Fruit fly (Drosophila melanogaster) whole organism, embryonic: ENCODE results near the gene CG34001.

Experiments
- ATbp ChIP-seq: fragments of 200-800 bp; sonication (Bioruptor generic); optimal IDR thresholded peaks from 2 replicates; lab custom pipeline; 2017; ENCODE audit warnings: missing biosample characterization, mild to moderate bottlenecking, missing genetic modification characterization, missing genetic modification reagents
- Atf6 ChIP-seq: fragments of 200-800 bp; sonication (Bioruptor generic); IDR thresholded peaks from 2 replicates; pipeline ENCODE4 v1.3.6; 2022; ENCODE audit warnings: missing biosample characterization, missing genetic modification characterization
- CG12299 ChIP-seq: fragments of 200-800 bp; sonication (Bioruptor generic); optimal IDR thresholded peaks from 2 replicates; lab custom pipeline; 2018; ENCODE audit warnings: missing biosample characterization, mild to moderate bottlenecking, missing genetic modification characterization
- CG13775 ChIP-seq: fragments of 200-800 bp; sonication (Bioruptor generic); optimal IDR thresholded peaks from 3 replicates; lab custom pipeline; 2017; ENCODE audit warnings: missing biosample characterization, mild to moderate bottlenecking, missing genetic modification characterization
- CG14014 ChIP-seq: fragments of 200-800 bp; sonication (Bioruptor generic); IDR thresholded peaks from 2 replicates; pipeline ENCODE4 v1.3.6; 2022; ENCODE audit warnings: missing biosample characterization, missing genetic modification characterization
- CG14667 ChIP-seq: fragments of 200-800 bp; sonication (Bioruptor generic); IDR thresholded peaks from 2 replicates; pipeline ENCODE4 v1.3.6; 2022; ENCODE audit warnings: missing biosample characterization, missing genetic modification characterization
- CG14860 ChIP-seq: fragments of 200-800 bp; sonication (Bioruptor generic); IDR thresholded peaks from 3 replicates; pipeline ENCODE4 v1.3.6; 2022; ENCODE audit warnings: missing biosample characterization, missing genetic modification characterization; ENCODE audit not compliant: partially characterized antibody
- CG14965 ChIP-seq: fragments of 200-800 bp; sonication (Bioruptor generic); optimal IDR thresholded peaks from 2 replicates; lab custom pipeline; 2016; ENCODE audit warnings: missing biosample characterization, missing genetic modification characterization, borderline replicate concordance
- CG15011 ChIP-seq: fragments of 200-800 bp; sonication (Bioruptor generic); optimal IDR thresholded peaks from 3 replicates; lab custom pipeline; 2018; ENCODE audit warnings: missing biosample characterization, mild to moderate bottlenecking, missing genetic modification characterization
- CG17361 ChIP-seq: fragments of 200-800 bp; sonication (Bioruptor generic); IDR thresholded peaks from 3 replicates; pipeline ENCODE4 v1.3.6; 2022; ENCODE audit warnings: missing biosample characterization, missing genetic modification characterization
- CG17829 ChIP-seq: fragments of 200-800 bp; optimal IDR thresholded peaks from 2 replicates; lab custom pipeline; 2019; ENCODE audit warnings: missing biosample characterization, mild to moderate bottlenecking, missing genetic modification characterization, moderate library complexity
- CG32532 ChIP-seq: fragments of 200-800 bp; sonication (Bioruptor generic); IDR thresholded peaks from 2 replicates; pipeline ENCODE4 v1.3.6; 2022; ENCODE audit warnings: missing biosample characterization, missing genetic modification characterization
- CG5953 ChIP-seq: fragments of 200-800 bp; sonication (Bioruptor generic); IDR thresholded peaks from 2 replicates; pipeline ENCODE4 v1.3.6; 2022; ENCODE audit warnings: missing biosample characterization, missing genetic modification characterization
- CG9727 ChIP-seq: fragments of 200-800 bp; sonication (Bioruptor generic); optimal IDR thresholded peaks from 3 replicates; lab custom pipeline; 2017; ENCODE audit warnings: missing biosample characterization, mild to moderate bottlenecking, missing genetic modification characterization
- CG9932 ChIP-seq: fragments of 200-800 bp; sonication (Bioruptor generic); IDR thresholded peaks from 2 replicates; pipeline ENCODE4 v1.3.6; 2022; ENCODE audit warnings: missing biosample characterization, missing genetic modification characterization
- Chrac-16 ChIP-seq: fragments of 200-800 bp; sonication (Bioruptor generic); optimal IDR thresholded peaks from 3 replicates; lab custom pipeline; 2016; ENCODE audit warnings: missing biosample characterization, missing genetic modification characterization
- Dad ChIP-seq: fragments of 200-800 bp; sonication (Bioruptor generic); optimal IDR thresholded peaks from 3 replicates; lab custom pipeline; 2016; ENCODE audit warnings: missing biosample characterization, missing genetic modification characterization
- Dfd ChIP-seq, 2 experiments: fragments of >200 bp; optimal IDR thresholded peaks; 2 replicates each; lab custom pipeline; 2017; ENCODE audit warnings: missing biosample characterization in 2 of 2, missing genetic modification characterization in 2 of 2
- E2f2 ChIP-seq: fragments of 200-800 bp; sonication (Bioruptor generic); IDR thresholded peaks from 2 replicates; pipeline ENCODE4 v1.3.6; 2022; ENCODE audit warnings: missing biosample characterization, missing genetic modification characterization
- H15 ChIP-seq: fragments of 200-800 bp; sonication (Bioruptor generic); IDR thresholded peaks from 3 replicates; pipeline ENCODE4 v1.3.6; 2022; ENCODE audit warnings: missing biosample characterization, missing genetic modification characterization
- HLH54F ChIP-seq: fragments of 200-800 bp; sonication (Bioruptor generic); optimal IDR thresholded peaks from 3 replicates; lab custom pipeline; 2016; ENCODE audit warnings: missing biosample characterization, missing genetic modification characterization
- Kr ChIP-seq: fragments of 200-800 bp; sonication (Bioruptor generic); optimal IDR thresholded peaks from 2 replicates; lab custom pipeline; 2017; ENCODE audit warnings: missing biosample characterization, mild to moderate bottlenecking, missing genetic modification characterization
- Lhr ChIP-seq: fragments of 200-800 bp; sonication (Bioruptor generic); optimal IDR thresholded peaks from 3 replicates; lab custom pipeline; 2017; ENCODE audit warnings: mild to moderate bottlenecking, missing biosample characterization, missing genetic modification reagents, missing genetic modification characterization
- Nf-YA ChIP-seq: fragments of 200-800 bp; sonication (Bioruptor generic); IDR thresholded peaks from 2 replicates; pipeline ENCODE4 v1.3.6; 2022; ENCODE audit warnings: missing biosample characterization, missing genetic modification characterization
- Sin3A ChIP-seq: fragments of >200 bp; optimal IDR thresholded peaks from 2 replicates; lab custom pipeline; 2018
- ato ChIP-seq: fragments of 200-800 bp; sonication (Bioruptor generic); IDR thresholded peaks from 2 replicates; pipeline ENCODE4 v1.3.6; 2022; ENCODE audit warnings: missing biosample characterization, missing genetic modification characterization; ENCODE audit not compliant: partially characterized antibody
- bbx ChIP-seq: fragments of 200-800 bp; sonication (Bioruptor generic); IDR thresholded peaks from 2 replicates; pipeline ENCODE4 v1.3.6; 2022; ENCODE audit warnings: missing biosample characterization, missing genetic modification characterization; ENCODE audit not compliant: partially characterized antibody
- br ChIP-seq: fragments of >200 bp; optimal IDR thresholded peaks from 2 replicates; lab custom pipeline; 2017
- chm ChIP-seq: fragments of 200-800 bp; sonication (Bioruptor generic); IDR thresholded peaks from 2 replicates; pipeline ENCODE4 v1.3.6; 2022; ENCODE audit warnings: missing biosample characterization, missing genetic modification characterization
- croc ChIP-seq: fragments of 200-800 bp; sonication (Bioruptor generic); conservative IDR thresholded peaks from 3 replicates; pipeline ENCODE4 v1.3.6; 2022; ENCODE audit warnings: missing biosample characterization, missing genetic modification characterization
- danr ChIP-seq: fragments of 200-800 bp; sonication (Bioruptor generic); IDR thresholded peaks from 2 replicates; pipeline ENCODE4 v1.3.6; 2022; ENCODE audit warnings: missing biosample characterization, missing genetic modification characterization
- dmrt11E ChIP-seq: fragments of 200-800 bp; sonication (Bioruptor generic); optimal IDR thresholded peaks from 3 replicates; lab custom pipeline; 2018; ENCODE audit warnings: missing biosample characterization, mild to moderate bottlenecking, missing genetic modification characterization, moderate library complexity
- fru ChIP-seq: fragments of >200 bp; optimal IDR thresholded peaks from 2 replicates; lab custom pipeline; 2017
- gcm2 ChIP-seq: fragments of 200-800 bp; sonication (Bioruptor generic); optimal IDR thresholded peaks from 2 replicates; lab custom pipeline; 2016; ENCODE audit warnings: missing biosample characterization, missing genetic modification characterization
- jumu ChIP-seq: fragments of 200-800 bp; sonication (Bioruptor generic); optimal IDR thresholded peaks from 3 replicates; lab custom pipeline; 2016; ENCODE audit warnings: missing biosample characterization, missing genetic modification characterization
- lov ChIP-seq, 2 experiments: fragments of 200-800 bp in 1 of 2; fragments of >200 bp in 1 of 2; sonication (Bioruptor generic) in 1 of 2; IDR thresholded peaks in 1 of 2; optimal IDR thresholded peaks in 1 of 2; 2 replicates in 1 of 2; 3 replicates in 1 of 2; pipeline versions ENCODE4 v1.3.6 to Lab custom; 2017 to 2022; ENCODE audit warnings: missing biosample characterization in 1 of 2, missing genetic modification characterization in 1 of 2
- mld ChIP-seq: fragments of 200-800 bp; sonication (Bioruptor generic); IDR thresholded peaks from 3 replicates; pipeline ENCODE4 v1.3.6; 2022; ENCODE audit warnings: missing biosample characterization, missing genetic modification characterization; ENCODE audit not compliant: partially characterized antibody
- onecut ChIP-seq: fragments of 200-800 bp; sonication (Bioruptor generic); IDR thresholded peaks from 2 replicates; pipeline ENCODE4 v1.3.6; 2022; ENCODE audit warnings: missing biosample characterization, missing genetic modification characterization
- phol ChIP-seq: fragments of 200-800 bp; sonication (Bioruptor generic); optimal IDR thresholded peaks from 3 replicates; lab custom pipeline; 2018; ENCODE audit warnings: missing biosample characterization, mild to moderate bottlenecking, missing genetic modification characterization, moderate library complexity
- psq ChIP-seq: fragments of 200-800 bp; sonication (Bioruptor generic); optimal IDR thresholded peaks from 2 replicates; lab custom pipeline; 2017; ENCODE audit warnings: missing biosample characterization, missing genetic modification characterization
- sd ChIP-seq: fragments of 200-800 bp; sonication (Bioruptor generic); optimal IDR thresholded peaks from 3 replicates; lab custom pipeline; 2018; ENCODE audit warnings: missing biosample characterization, mild to moderate bottlenecking, missing genetic modification characterization, moderate library complexity
- seq ChIP-seq: fragments of 200-800 bp; sonication (Bioruptor generic); IDR thresholded peaks from 2 replicates; pipeline ENCODE4 v1.3.6; 2022; ENCODE audit warnings: missing biosample characterization, missing genetic modification characterization
- shn ChIP-seq: fragments of 200-800 bp; sonication (Bioruptor generic); optimal IDR thresholded peaks from 3 replicates; lab custom pipeline; 2016; ENCODE audit warnings: missing biosample characterization, missing genetic modification characterization
- stc ChIP-seq: fragments of 200-800 bp; sonication (Bioruptor generic); IDR thresholded peaks from 2 replicates; pipeline ENCODE4 v1.3.6; 2022; ENCODE audit warnings: missing biosample characterization, missing genetic modification characterization
- sug ChIP-seq: fragments of 200-800 bp; optimal IDR thresholded peaks from 2 replicates; lab custom pipeline; 2019; ENCODE audit warnings: missing biosample characterization, mild to moderate bottlenecking, missing genetic modification characterization, moderate library complexity
- tgo ChIP-seq: fragments of 200-800 bp; sonication (Bioruptor generic); IDR thresholded peaks from 3 replicates; pipeline ENCODE4 v1.3.6; 2022; ENCODE audit warnings: missing biosample characterization, missing genetic modification characterization
- tll ChIP-seq, 2 experiments: fragments of 200-800 bp in 1 of 2; fragments of >200 bp in 1 of 2; sonication (Bioruptor generic) in 1 of 2; optimal IDR thresholded peaks; 2 replicates each; lab custom pipeline; 2017 to 2019; ENCODE audit warnings: missing biosample characterization in 2 of 2, missing genetic modification characterization in 2 of 2, mild to moderate bottlenecking in 1 of 2, moderate library complexity in 1 of 2
- toy ChIP-seq: fragments of 200-800 bp; sonication (Bioruptor generic); IDR thresholded peaks from 2 replicates; pipeline ENCODE4 v1.3.6; 2022; ENCODE audit warnings: missing biosample characterization, missing genetic modification characterization
- twi ChIP-seq: fragments of 200-800 bp; optimal IDR thresholded peaks from 2 replicates; lab custom pipeline; 2019; ENCODE audit warnings: missing biosample characterization, mild to moderate bottlenecking, missing genetic modification characterization, moderate library complexity
- vvl ChIP-seq: fragments of 200-800 bp; sonication (Bioruptor generic); IDR thresholded peaks from 2 replicates; pipeline ENCODE4 v1.3.6; 2022; ENCODE audit warnings: missing biosample characterization, missing genetic modification characterization
- wdn ChIP-seq: fragments of 200-800 bp; sonication (Bioruptor generic); IDR thresholded peaks from 2 replicates; pipeline ENCODE4 v1.3.6; 2022; ENCODE audit warnings: missing biosample characterization, missing genetic modification characterization
- yki ChIP-seq: fragments of >200 bp; optimal IDR thresholded peaks from 3 replicates; lab custom pipeline; 2018
- zfh1 ChIP-seq: fragments of 200-800 bp; sonication (Bioruptor generic); IDR thresholded peaks from 3 replicates; pipeline ENCODE4 v1.3.6; 2022; ENCODE audit warnings: missing biosample characterization, missing genetic modification characterization

Gene CG34001

DNA sequence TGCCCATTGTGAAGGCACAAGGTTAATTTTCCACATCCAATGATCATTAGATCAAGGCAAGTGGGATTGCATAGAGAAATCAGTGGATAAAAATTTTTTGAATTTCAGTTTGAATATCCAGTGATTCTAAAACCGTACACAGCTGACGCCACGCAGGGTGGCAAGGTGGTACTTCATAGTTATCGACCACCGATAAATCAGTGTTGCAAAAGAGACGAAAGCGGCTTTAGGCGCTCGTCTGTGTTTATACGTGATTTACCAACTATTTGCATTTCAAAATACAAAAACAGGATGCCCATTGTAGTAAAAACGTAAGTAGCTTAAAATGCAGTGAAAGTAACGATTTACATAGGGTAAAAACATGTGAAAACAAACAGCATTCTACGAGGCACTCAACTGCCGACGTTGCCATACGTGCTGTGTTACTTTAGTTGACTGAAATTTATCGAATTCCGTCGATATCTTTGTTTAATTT, at the start of gene CG34001, which contains the start of the genes CG42535 and hay (continued):
- peak; percentile 36 for TF ChIP-seq CG17829
- no peak for TF ChIP-seq psq (GFP tag; lab: Kevin White, UChicago)
- no peak for TF ChIP-seq shn (GFP tag; lab: Kevin White, UChicago)
- TF ChIP-seq phol (tag; lab: Kevin White, UChicago) = peak; percentile 43
- TF ChIP-seq CG14667 (GFP tag; lab: Robert Waterston, UW) = no peak
- TF ChIP-seq CG15011 = no peak
- TF ChIP-seq vvl (GFP tag; lab: Robert Waterston, UW) = no peak
- peak in 1 of 2 experiments; percentile 6 for TF ChIP-seq tll (GFP tag; optimal IDR thresholded peaks at IDR 0.05; lab: Kevin White, UChicago)
- TF ChIP-seq CG9727 (GFP tag; lab: Kevin White, UChicago) = no peak
- no peak for TF ChIP-seq dmrt11E (tag; lab: Kevin White, UChicago)
- TF ChIP-seq mld (GFP tag; lab: Robert Waterston, UW) = no peak
- no peak for TF ChIP-seq Dad (GFP tag; lab: Kevin White, UChicago)
- peak; percentile 9; the same call in 1 of the 3 replicates for TF ChIP-seq zfh1 (GFP tag; lab: Robert Waterston, UW)
- peak; percentile 77 for TF ChIP-seq sd (tag; lab: Kevin White, UChicago)
- TF ChIP-seq CG9932 (GFP tag; lab: Robert Waterston, UW) = no peak
- no peak for TF ChIP-seq ato (GFP tag; lab: Robert Waterston, UW)
- TF ChIP-seq gcm2 (GFP tag; lab: Kevin White, UChicago) = no peak
- no peak for TF ChIP-seq CG12299 (tag; lab: Kevin White, UChicago)
- TF ChIP-seq Chrac-16 = no peak
- TF ChIP-seq Dfd (GFP tag; optimal IDR thresholded peaks at IDR 0.05; lab: Kevin White, UChicago) = no peak
- TF ChIP-seq stc = no peak
- TF ChIP-seq bbx (GFP tag; lab: Robert Waterston, UW) = no peak
- no peak for TF ChIP-seq lov (optimal IDR thresholded peaks at IDR 0.05; lab: Kevin White, UChicago)
- TF ChIP-seq lov (GFP tag; IDR thresholded peaks at IDR 0.05; lab: Robert Waterston, UW) = no peak
- no peak for TF ChIP-seq CG32532 (GFP tag; lab: Robert Waterston, UW)
- TF ChIP-seq HLH54F (GFP tag; lab: Kevin White, UChicago) = peak; percentile 35
- no peak for TF ChIP-seq Nf-YA (GFP tag; lab: Robert Waterston, UW)
- TF ChIP-seq seq (GFP tag; lab: Robert Waterston, UW) = no peak
- peak; percentile 8 for TF ChIP-seq jumu (GFP tag; lab: Kevin White, UChicago)
- peak; percentile 86 for TF ChIP-seq E2f2
- no peak for TF ChIP-seq Kr (GFP tag; lab: Kevin White, UChicago)
- TF ChIP-seq yki (lab: Kevin White, UChicago) = no peak
- TF ChIP-seq CG14965 (GFP tag; lab: Kevin White, UChicago) = no peak
- TF ChIP-seq croc = no peak
- peak; percentile 4 for TF ChIP-seq twi
- TF ChIP-seq wdn (GFP tag; lab: Robert Waterston, UW) = no peak
- no peak for TF ChIP-seq CG14014 (GFP tag; lab: Robert Waterston, UW)
- TF ChIP-seq chm = no peak
- no peak for TF ChIP-seq toy
- TF ChIP-seq Sin3A (lab: Kevin White, UChicago) = peak; percentile 98
- TF ChIP-seq CG13775 (GFP tag; lab: Kevin White, UChicago) = no peak
- TF ChIP-seq Atf6 = no peak
- TF ChIP-seq CG5953 (GFP tag; lab: Robert Waterston, UW) = no peak
- TF ChIP-seq sug (tag; lab: Kevin White, UChicago) = no peak
- no peak for TF ChIP-seq tgo
- TF ChIP-seq fru (lab: Kevin White, UChicago) = no peak
- TF ChIP-seq br (lab: Kevin White, UChicago) = no peak
- no peak for TF ChIP-seq ATbp (GFP tag; lab: Kevin White, UChicago)
- no peak for TF ChIP-seq danr
- no peak for TF ChIP-seq CG14860
- TF ChIP-seq onecut = no peak
- no peak for TF ChIP-seq H15 (GFP tag; lab: Robert Waterston, UW)
- peak; percentile 26 for TF ChIP-seq Lhr (GFP tag; lab: Kevin White, UChicago)
- no peak for TF ChIP-seq CG17361 (GFP tag; lab: Robert Waterston, UW)
